Fruit fly (Drosophila melanogaster): Measurements from ENCODE around the gene CG7290.

The CG7290 gene

DNA sequence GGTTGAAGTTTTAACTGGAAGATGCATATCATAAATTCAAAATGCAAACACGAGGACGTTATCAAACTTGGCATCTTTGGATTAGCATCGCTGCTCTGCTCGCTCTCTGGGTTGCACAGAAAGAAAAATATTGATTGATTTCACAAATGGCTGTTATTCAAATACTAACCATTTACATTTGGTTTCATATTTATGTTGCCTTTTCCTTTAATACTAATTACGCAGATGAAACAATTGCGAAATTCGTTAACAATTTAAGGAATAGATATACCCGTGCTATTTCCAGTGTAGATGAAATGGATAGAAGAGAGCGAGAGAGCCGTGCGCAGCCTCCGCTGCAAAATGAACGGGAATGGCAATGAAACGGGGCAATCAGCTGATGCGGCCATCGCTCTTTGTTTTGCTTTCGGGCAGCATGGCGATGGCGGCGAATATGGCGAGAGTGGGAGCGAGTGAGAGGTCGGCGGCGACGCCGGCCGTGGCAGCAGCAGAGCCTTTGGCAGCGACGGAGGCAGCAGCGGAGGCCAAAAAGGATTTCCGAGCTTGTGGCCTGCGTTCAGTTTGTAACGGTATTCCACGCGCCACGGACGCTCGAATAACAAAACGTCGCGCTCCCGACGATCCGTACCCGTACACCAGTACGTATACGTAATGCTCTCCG, 41.8 kb upstream of the CG7290 start, which contains the start of gene rdgC (continued):
- TF ChIP-seq CG6813 (GFP tag; optimal IDR thresholded peaks at IDR 0.05) (peak; percentile 94), ap (GFP tag; IDR thresholded peaks at IDR 0.05) (peak; percentile 94), Sin3A (optimal IDR thresholded peaks at IDR 0.05) (no peak), CG3281 (GFP tag; optimal IDR thresholded peaks at IDR 0.05) (peak; percentile 94), Jarid2 (GFP tag; optimal IDR thresholded peaks at IDR 0.05) (peak; percentile 66), Scr (GFP tag; IDR thresholded peaks at IDR 0.05; ENCODE audit: partially characterized antibody) (no peak), CG14667 (GFP tag; IDR thresholded peaks at IDR 0.05) (peak; percentile 92), CG4707 (GFP tag; optimal IDR thresholded peaks at IDR 0.05) (peak; percentile 91), CG8281 (tag; optimal IDR thresholded peaks at IDR 0.05) (peak; percentile 82), CG9797 (GFP tag; optimal IDR thresholded peaks at IDR 0.05) (peak; percentile 33), NC2α (GFP tag; optimal IDR thresholded peaks at IDR 0.05) (peak; percentile 87), mirr (GFP tag; optimal IDR thresholded peaks at IDR 0.05) (peak; percentile 93), CG12942 (GFP tag; optimal IDR thresholded peaks at IDR 0.05) (peak; percentile 93), prd (optimal IDR thresholded peaks at IDR 0.05) (no peak), prd (GFP tag; IDR thresholded peaks at IDR 0.05) (peak; percentile 97), ara (GFP tag; IDR thresholded peaks at IDR 0.05) (peak; percentile 96), fru (optimal IDR thresholded peaks at IDR 0.05) (no peak), peb (GFP tag; IDR thresholded peaks at IDR 0.05) (peak; percentile 92), Nf-YB (GFP tag; optimal IDR thresholded peaks at IDR 0.05) (peak; percentile 80), CG17186 (GFP tag; optimal IDR thresholded peaks at IDR 0.05) (peak; percentile 77), vfl (GFP tag; optimal IDR thresholded peaks at IDR 0.05) (peak; percentile 82), tin (GFP tag; optimal IDR thresholded peaks at IDR 0.05) (peak; percentile 94), CG11695 (GFP tag; IDR thresholded peaks at IDR 0.05) (peak; percentile 96), Mad (GFP tag; optimal IDR thresholded peaks at IDR 0.05) (peak; percentile 85), Ets97D (GFP tag; optimal IDR thresholded peaks at IDR 0.05) (peak; percentile 77), CG3065 (GFP tag; optimal IDR thresholded peaks at IDR 0.05) (peak; percentile 81), CG15011 (GFP tag; optimal IDR thresholded peaks at IDR 0.05) (peak; percentile 95), Oli (tag; optimal IDR thresholded peaks at IDR 0.05) (peak; percentile 96), Mrtf (GFP tag; IDR thresholded peaks at IDR 0.05) (peak; percentile 96), CG13624 (GFP tag; optimal IDR thresholded peaks at IDR 0.05) (peak; percentile 97), CG15479 (GFP tag; optimal IDR thresholded peaks at IDR 0.05) (no peak), CG6654 (GFP tag; optimal IDR thresholded peaks at IDR 0.05) (peak; percentile 75), Asciz (GFP tag; optimal IDR thresholded peaks at IDR 0.05) (peak; percentile 97), jigr1 (GFP tag; IDR thresholded peaks at IDR 0.05) (peak; percentile 90), tll (GFP tag; optimal IDR thresholded peaks at IDR 0.05) (no peak), CG15601 (tag; optimal IDR thresholded peaks at IDR 0.05) (peak; percentile 85), Dad (GFP tag; optimal IDR thresholded peaks at IDR 0.05) (peak; percentile 94), Fer3 (tag; optimal IDR thresholded peaks at IDR 0.05) (peak; percentile 97), CG3726 (GFP tag; IDR thresholded peaks at IDR 0.05) (peak; percentile 93), slp2 (GFP tag; optimal IDR thresholded peaks at IDR 0.05) (peak; percentile 93), E2f1 (GFP tag; IDR thresholded peaks at IDR 0.05) (peak; percentile 97), Doc2 (GFP tag; IDR thresholded peaks at IDR 0.05) (peak; percentile 89), Fer1 (GFP tag; optimal IDR thresholded peaks at IDR 0.05) (peak; percentile 96), da (GFP tag; optimal IDR thresholded peaks at IDR 0.05) (peak; percentile 76), NC2β (GFP tag; optimal IDR thresholded peaks at IDR 0.05) (peak; percentile 93), Doc3 (GFP tag; IDR thresholded peaks at IDR 0.05; ENCODE audit: partially characterized antibody) (no peak), CG4820 (GFP tag; optimal IDR thresholded peaks at IDR 0.05) (peak; percentile 95), CG7556 (GFP tag; optimal IDR thresholded peaks at IDR 0.05) (peak; percentile 95), otp (GFP tag; IDR thresholded peaks at IDR 0.05) (peak; percentile 94), tio (GFP tag; optimal IDR thresholded peaks at IDR 0.05) (peak; percentile 92), CG1529 (GFP tag; optimal IDR thresholded peaks at IDR 0.05) (peak; percentile 85)

Data from whole organism, embryonic.